Worm (Caenorhabditis elegans) whole organism, L1 larva: ENCODE measurements around the gene nspc-7.

ENCODE experiments used
- F16B12.6 ChIP-seq: fragments of 150-350 bp; optimal IDR thresholded peaks from 2 replicates; lab custom pipeline; 2014; ENCODE audit warnings: missing biosample characterization, missing genetic modification characterization
- Y116A8C.19 ChIP-seq: sonication (generic microtip); optimal IDR thresholded peaks from 2 replicates; lab custom pipeline; 2016; ENCODE audit warnings: missing compliant biosample characterization, missing genetic modification characterization, borderline replicate concordance
- aly-2 ChIP-seq: fragments of 150-350 bp; optimal IDR thresholded peaks from 2 replicates; lab custom pipeline; 2014; ENCODE audit warnings: missing biosample characterization, missing genetic modification characterization
- ama-1 ChIP-seq: fragments of 150-350 bp; optimal IDR thresholded peaks from 2 replicates; lab custom pipeline; 2014
- blmp-1 ChIP-seq: fragments of 150-350 bp; optimal IDR thresholded peaks from 2 replicates; lab custom pipeline; 2014; ENCODE audit warnings: missing biosample characterization, missing genetic modification characterization
- ceh-63 ChIP-seq: fragments of 200-800 bp; sonication (Bioruptor generic); optimal IDR thresholded peaks from 2 replicates; lab custom pipeline; 2018; ENCODE audit warnings: mild to moderate bottlenecking, missing genetic modification characterization, missing compliant biosample characterization
- ceh-8 ChIP-seq: fragments of 200-800 bp; sonication (Bioruptor generic); optimal IDR thresholded peaks from 2 replicates; lab custom pipeline; 2018; ENCODE audit warnings: mild to moderate bottlenecking, missing genetic modification characterization, moderate library complexity, missing compliant biosample characterization
- ces-1 ChIP-seq: fragments of 150-350 bp; optimal IDR thresholded peaks from 2 replicates; lab custom pipeline; 2014; ENCODE audit warnings: missing biosample characterization, missing genetic modification reagents, missing genetic modification characterization
- efl-1 ChIP-seq, 4 experiments: fragments of 150-350 bp; optimal IDR thresholded peaks in 3 of 4; peaks in 1 of 4; 1 replicate in 1 of 4; 2 replicates in 3 of 4; lab custom pipeline; 2014; ENCODE audit warnings: missing biosample characterization in 2 of 4, missing genetic modification characterization in 2 of 4, missing genetic modification reagents in 2 of 4
- egl-27 ChIP-seq, 2 experiments: fragments of 150-350 bp in 1 of 2; sonication (generic microtip); optimal IDR thresholded peaks; 3 replicates each; lab custom pipeline; 2017 to 2018; ENCODE audit warnings: missing biosample characterization in 2 of 2, missing genetic modification characterization in 2 of 2, missing genetic modification reagents in 2 of 2
- elt-2 ChIP-seq: sonication (generic microtip); optimal IDR thresholded peaks from 2 replicates; lab custom pipeline; 2016; ENCODE audit warnings: missing genetic modification characterization, mild to moderate bottlenecking, inconsistent platforms, missing compliant biosample characterization, missing genetic modification reagents
- ets-5 ChIP-seq: fragments of 200-800 bp; sonication (Bioruptor generic); IDR thresholded peaks from 2 replicates; pipeline ENCODE4 v1.3.6; 2022; ENCODE audit warnings: missing genetic modification characterization, missing compliant biosample characterization
- fkh-4 ChIP-seq: sonication (generic microtip); optimal IDR thresholded peaks from 2 replicates; lab custom pipeline; 2016; ENCODE audit warnings: missing compliant biosample characterization, missing genetic modification characterization, borderline replicate concordance
- fos-1 ChIP-seq: fragments of 150-350 bp; optimal IDR thresholded peaks from 2 replicates; lab custom pipeline; 2014; ENCODE audit warnings: missing biosample characterization, missing genetic modification characterization
- hlh-17 ChIP-seq: fragments of 200-800 bp; sonication (Bioruptor generic); optimal IDR thresholded peaks from 2 replicates; lab custom pipeline; 2018; ENCODE audit warnings: missing genetic modification characterization, mild to moderate bottlenecking, missing compliant biosample characterization, moderate library complexity, borderline replicate concordance
- isw-1 ChIP-seq: fragments of 200-800 bp; sonication (Bioruptor generic); IDR thresholded peaks from 2 replicates; pipeline ENCODE4 v1.3.6; 2022; ENCODE audit warnings: missing genetic modification characterization, missing compliant biosample characterization
- lin-15B ChIP-seq: fragments of 150-350 bp; sonication (generic microtip); optimal IDR thresholded peaks from 3 replicates; lab custom pipeline; 2014; ENCODE audit warnings: missing biosample characterization, missing genetic modification characterization
- lin-35 ChIP-seq, 2 experiments: fragments of 150-350 bp; optimal IDR thresholded peaks; 2 replicates each; lab custom pipeline; 2014; ENCODE audit warnings: missing biosample characterization in 2 of 2, missing genetic modification characterization in 2 of 2, missing genetic modification reagents in 2 of 2
- mab-9 ChIP-seq: fragments of 200-800 bp; sonication (Bioruptor generic); IDR thresholded peaks from 2 replicates; pipeline ENCODE4 v1.3.6; 2022; ENCODE audit warnings: missing genetic modification reagents, missing genetic modification characterization, missing compliant biosample characterization
- mdl-1 ChIP-seq, 2 experiments: fragments of 150-350 bp; optimal IDR thresholded peaks; 2 replicates each; lab custom pipeline; 2014 to 2017; ENCODE audit warnings: missing biosample characterization in 2 of 2, missing genetic modification characterization in 2 of 2, inconsistent platforms in 1 of 2
- mef-2 ChIP-seq: fragments of 150-350 bp; optimal IDR thresholded peaks from 2 replicates; lab custom pipeline; 2014; ENCODE audit warnings: missing biosample characterization, missing genetic modification characterization
- nhr-12 ChIP-seq: sonication (generic microtip); optimal IDR thresholded peaks from 2 replicates; lab custom pipeline; 2017; ENCODE audit warnings: missing biosample characterization, missing genetic modification characterization
- nhr-19 ChIP-seq: fragments of 200-800 bp; sonication (Bioruptor generic); conservative IDR thresholded peaks from 2 replicates; pipeline ENCODE4 v1.3.6; 2022; ENCODE audit warnings: missing genetic modification characterization, missing compliant biosample characterization
- nhr-20 ChIP-seq: sonication (generic microtip); optimal IDR thresholded peaks from 2 replicates; lab custom pipeline; 2016; ENCODE audit warnings: mild to moderate bottlenecking, missing genetic modification characterization, missing compliant biosample characterization
- nhr-28 ChIP-seq: fragments of 150-350 bp; optimal IDR thresholded peaks from 2 replicates; lab custom pipeline; 2014; ENCODE audit warnings: missing biosample characterization, missing genetic modification characterization
- nhr-47 ChIP-seq: sonication (generic microtip); optimal IDR thresholded peaks from 2 replicates; lab custom pipeline; 2016; ENCODE audit warnings: mild to moderate bottlenecking, missing genetic modification characterization, moderate library complexity, missing compliant biosample characterization
- nhr-77 ChIP-seq: fragments of 150-350 bp; optimal IDR thresholded peaks from 2 replicates; lab custom pipeline; 2014; ENCODE audit warnings: missing biosample characterization, missing genetic modification characterization
- nhr-84 ChIP-seq: sonication (generic microtip); optimal IDR thresholded peaks from 2 replicates; lab custom pipeline; 2017; ENCODE audit warnings: missing biosample characterization, missing genetic modification characterization
- pag-3 ChIP-seq: sonication (generic microtip); optimal IDR thresholded peaks from 2 replicates; lab custom pipeline; 2017; ENCODE audit warnings: missing genetic modification characterization, mild to moderate bottlenecking, missing compliant biosample characterization, antibody characterized with exemption, borderline replicate concordance; ENCODE audit not compliant: insufficient read depth
- pqm-1 ChIP-seq: sonication (generic microtip); optimal IDR thresholded peaks from 3 replicates; lab custom pipeline; 2017; ENCODE audit warnings: missing biosample characterization, missing genetic modification characterization
- rnt-1 ChIP-seq: sonication (generic microtip); optimal IDR thresholded peaks from 2 replicates; lab custom pipeline; 2016; ENCODE audit warnings: mild to moderate bottlenecking, missing genetic modification characterization, moderate library complexity, missing compliant biosample characterization
- skn-1 ChIP-seq: fragments of 150-350 bp; optimal IDR thresholded peaks from 2 replicates; lab custom pipeline; 2014; ENCODE audit warnings: missing biosample characterization, missing genetic modification characterization
- snpc-4 ChIP-seq: fragments of 150-350 bp; optimal IDR thresholded peaks from 2 replicates; lab custom pipeline; 2014; ENCODE audit warnings: missing biosample characterization, missing genetic modification characterization
- snu-23 ChIP-seq: sonication (generic microtip); optimal IDR thresholded peaks from 2 replicates; lab custom pipeline; 2016; ENCODE audit warnings: missing genetic modification characterization, missing compliant biosample characterization
- sup-37 ChIP-seq: fragments of 200-800 bp; sonication (Bioruptor generic); optimal IDR thresholded peaks from 2 replicates; lab custom pipeline; 2018; ENCODE audit warnings: mild to moderate bottlenecking, missing genetic modification characterization, missing compliant biosample characterization
- tbx-2 ChIP-seq: sonication (generic microtip); optimal IDR thresholded peaks from 2 replicates; lab custom pipeline; 2016; ENCODE audit warnings: missing genetic modification characterization, missing compliant biosample characterization
- unc-30 ChIP-seq: sonication (generic microtip); optimal IDR thresholded peaks from 2 replicates; lab custom pipeline; 2017; ENCODE audit warnings: missing biosample characterization, missing genetic modification characterization
- unc-86 ChIP-seq: sonication (generic microtip); optimal IDR thresholded peaks from 2 replicates; lab custom pipeline; 2016; ENCODE audit warnings: missing genetic modification characterization, missing compliant biosample characterization
- vab-15 ChIP-seq: sonication (generic microtip); optimal IDR thresholded peaks from 2 replicates; lab custom pipeline; 2017; ENCODE audit warnings: missing genotype, mild to moderate bottlenecking, missing genetic modification characterization, missing compliant biosample characterization
- zag-1 ChIP-seq: fragments of 150-350 bp; optimal IDR thresholded peaks from 2 replicates; lab custom pipeline; 2014; ENCODE audit warnings: missing biosample characterization, missing genetic modification characterization
- zip-4 ChIP-seq: fragments of 200-800 bp; sonication (Bioruptor generic); optimal IDR thresholded peaks from 2 replicates; lab custom pipeline; 2018; ENCODE audit warnings: mild to moderate bottlenecking, missing genetic modification characterization, moderate library complexity, missing compliant biosample characterization
- ztf-11 ChIP-seq, 2 experiments: sonication (generic microtip); optimal IDR thresholded peaks; 2 replicates each; lab custom pipeline; 2016 to 2017; ENCODE audit warnings: missing genetic modification characterization in 2 of 2, missing biosample characterization in 1 of 2, missing compliant biosample characterization in 1 of 2
- ztf-4 ChIP-seq: fragments of 150-350 bp; optimal IDR thresholded peaks from 2 replicates; lab custom pipeline; 2014; ENCODE audit warnings: missing biosample characterization, missing genetic modification characterization

Gene nspc-7

DNA sequence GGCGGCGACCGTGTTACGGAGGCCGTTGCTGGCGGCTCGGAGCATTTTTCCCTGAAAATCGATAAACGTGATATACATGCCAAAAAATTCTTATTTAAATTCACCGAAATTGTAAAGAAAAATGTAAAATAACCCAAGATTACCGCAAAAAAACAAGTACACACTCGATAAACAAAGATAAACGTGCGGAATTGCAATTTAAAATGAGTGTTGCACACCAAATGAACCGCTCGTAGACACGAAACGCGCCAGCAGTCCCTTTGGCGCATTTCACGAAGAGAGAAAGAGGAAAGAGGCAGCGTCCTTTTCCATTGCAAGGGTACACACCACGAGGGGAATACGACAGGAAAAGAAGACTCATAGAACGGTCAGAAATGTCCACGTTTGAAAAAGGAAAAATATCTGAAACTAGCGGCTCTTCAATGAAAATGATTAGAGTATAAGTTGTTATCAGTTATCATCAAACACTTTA, 4.3 kb downstream of the nspc-7 start, which contains the start of gene sdha-1 (continued):
- TF ChIP-seq skn-1 (tag; lab: Kevin White, UChicago), result peak; percentile 79
- peak; percentile 83 for TF ChIP-seq ztf-4 (tag; lab: Kevin White, UChicago)
- TF ChIP-seq nhr-28, result no peak
- no peak for TF ChIP-seq ama-1 (lab: Kevin White, UChicago)
- TF ChIP-seq nhr-12 (tag; lab: Kevin White, UChicago), result no peak
- TF ChIP-seq ztf-11 (tag; optimal IDR thresholded peaks at IDR 0.05; lab: Kevin White, UChicago), result peak in 1 of 2 experiments; percentile 62
- no peak for TF ChIP-seq ceh-8
- peak; percentile 89 for TF ChIP-seq blmp-1 (tag; lab: Kevin White, UChicago)
- no peak for TF ChIP-seq egl-27 (tag; optimal IDR thresholded peaks at IDR 0.05; lab: Kevin White, UChicago)
- TF ChIP-seq aly-2, result peak; percentile 59
- peak; percentile 41 for TF ChIP-seq F16B12.6 (tag; lab: Kevin White, UChicago)
- peak; percentile 65 for TF ChIP-seq mef-2
- TF ChIP-seq ces-1 (GFP tag; lab: Kevin White, UChicago), result no peak
- peak; percentile 53 for TF ChIP-seq zip-4 (GFP tag; lab: Kevin White, UChicago)
- TF ChIP-seq nhr-77 (tag; lab: Kevin White, UChicago), result peak; percentile 64
- TF ChIP-seq pqm-1 (tag; lab: Kevin White, UChicago), result no peak
- no peak for TF ChIP-seq ceh-63 (GFP tag; lab: Kevin White, UChicago)
- TF ChIP-seq unc-30 (tag; lab: Kevin White, UChicago), result no peak
- TF ChIP-seq snu-23 (GFP tag; lab: Kevin White, UChicago), result peak; percentile 96
- peak; percentile 57 for TF ChIP-seq isw-1
- no peak for TF ChIP-seq nhr-84
- no peak; the same call in 1 of the 2 replicates for TF ChIP-seq mab-9 (GFP tag; lab: Robert Waterston, UW)
- no peak for TF ChIP-seq Y116A8C.19
- peak; percentile 89 for TF ChIP-seq tbx-2 (tag; lab: Kevin White, UChicago)
- TF ChIP-seq hlh-17 (GFP tag; lab: Kevin White, UChicago), result no peak
- TF ChIP-seq unc-86 (tag; lab: Kevin White, UChicago), result peak; percentile 82
- TF ChIP-seq vab-15 (tag; lab: Kevin White, UChicago), result no peak
- no peak for TF ChIP-seq sup-37
- peak; percentile 86 for TF ChIP-seq elt-2 (tag; lab: Kevin White, UChicago)
- TF ChIP-seq rnt-1 (tag; lab: Kevin White, UChicago), result peak; percentile 90
- TF ChIP-seq ets-5 (GFP tag; lab: Robert Waterston, UW), result no peak
- peak; percentile 65 for TF ChIP-seq fos-1 (tag; lab: Kevin White, UChicago)
- TF ChIP-seq zag-1 (tag; lab: Kevin White, UChicago), result no peak
- peak; percentile 56 for TF ChIP-seq pag-3 (tag; lab: Kevin White, UChicago)
- TF ChIP-seq fkh-4 (tag; lab: Kevin White, UChicago), result no peak
- TF ChIP-seq lin-35 (GFP tag; optimal IDR thresholded peaks at IDR 0.05; lab: Kevin White, UChicago), result peak; percentile 77 to 91
- peak; percentile 70 to 72 for TF ChIP-seq efl-1 (optimal IDR thresholded peaks at IDR 0.05; lab: Kevin White, UChicago)
- TF ChIP-seq efl-1 (GFP tag; optimal IDR thresholded peaks at IDR 0.05 in 1 of 2; lab: Kevin White, UChicago), result peak; percentile 69 to 96
- TF ChIP-seq nhr-20 (tag; lab: Kevin White, UChicago), result peak; percentile 94
- TF ChIP-seq snpc-4 (tag; lab: Kevin White, UChicago), result peak; percentile 63
- peak; percentile 98 for TF ChIP-seq nhr-19 (GFP tag; lab: Robert Waterston, UW)
- TF ChIP-seq lin-15B (tag; lab: Kevin White, UChicago), result peak; percentile 70
- peak; percentile 88 for TF ChIP-seq nhr-47 (tag; lab: Kevin White, UChicago)
- peak in 1 of 2 experiments; percentile 94 for TF ChIP-seq mdl-1 (tag; optimal IDR thresholded peaks at IDR 0.05; lab: Kevin White, UChicago)
